Fruit fly (Drosophila melanogaster) whole organism, pupa: Measurements from ENCODE around the gene CG10959.

ENCODE experiments used
- CG12605 ChIP-seq: fragments of 200-800 bp; sonication (Bioruptor generic); IDR thresholded peaks from 2 replicates; pipeline ENCODE4 v1.3.6; 2022; ENCODE audit warnings: missing biosample characterization, missing genetic modification characterization
- CG13204 ChIP-seq: fragments of 200-800 bp; sonication (Bioruptor generic); optimal IDR thresholded peaks from 2 replicates; lab custom pipeline; 2018; ENCODE audit warnings: missing biosample characterization, mild to moderate bottlenecking, missing genetic modification characterization, moderate library complexity
- CG14655 ChIP-seq: fragments of 200-800 bp; sonication (Bioruptor generic); optimal IDR thresholded peaks from 3 replicates; lab custom pipeline; 2017; ENCODE audit warnings: mild to moderate bottlenecking, missing biosample characterization, missing genetic modification reagents, missing genetic modification characterization
- CG15710 ChIP-seq: fragments of 200-800 bp; sonication (Bioruptor generic); optimal IDR thresholded peaks from 2 replicates; lab custom pipeline; 2018; ENCODE audit warnings: missing biosample characterization, mild to moderate bottlenecking, missing genetic modification characterization, moderate library complexity
- CG8301 ChIP-seq: fragments of 200-800 bp; sonication (Bioruptor generic); optimal IDR thresholded peaks from 2 replicates; lab custom pipeline; 2018; ENCODE audit warnings: missing biosample characterization, mild to moderate bottlenecking, missing genetic modification characterization
- CG9948 ChIP-seq: fragments of 200-800 bp; sonication (Bioruptor generic); optimal IDR thresholded peaks from 2 replicates; lab custom pipeline; 2018; ENCODE audit warnings: missing biosample characterization, mild to moderate bottlenecking, missing genetic modification characterization, moderate library complexity
- D1 ChIP-seq: fragments of 200-800 bp; sonication (Bioruptor generic); optimal IDR thresholded peaks from 2 replicates; lab custom pipeline; 2018; ENCODE audit warnings: missing biosample characterization, mild to moderate bottlenecking, missing genetic modification characterization, moderate library complexity
- EcR ChIP-seq: fragments of 200-800 bp; sonication (Bioruptor generic); optimal IDR thresholded peaks from 3 replicates; lab custom pipeline; 2019; ENCODE audit warnings: missing biosample characterization, missing genetic modification characterization, mild to moderate bottlenecking, moderate library complexity, missing genetic modification reagents
- Pif1A ChIP-seq: fragments of 200-800 bp; sonication (Bioruptor generic); optimal IDR thresholded peaks from 3 replicates; lab custom pipeline; 2016; ENCODE audit warnings: missing biosample characterization, missing genetic modification characterization
- Pif1B ChIP-seq: fragments of 200-800 bp; sonication (Bioruptor generic); optimal IDR thresholded peaks from 3 replicates; lab custom pipeline; 2016; ENCODE audit warnings: missing biosample characterization, missing genetic modification characterization

- TF ChIP-seq CG13204 (no peak), EcR (GFP tag; lab: Kevin White, UChicago) (no peak), CG9948 (tag; lab: Kevin White, UChicago) (no peak), CG8301 (tag; lab: Kevin White, UChicago) (no peak), CG14655 (GFP tag; lab: Kevin White, UChicago) (no peak), Pif1B (GFP tag; lab: Kevin White, UChicago) (no peak), Pif1A (GFP tag; lab: Kevin White, UChicago) (no peak), CG12605 (no peak), D1 (tag; lab: Kevin White, UChicago) (no peak), CG15710 (tag; lab: Kevin White, UChicago) (no peak)
These were observed 28.4 kb downstream of the CG10959 start, which contains the start of gene slpr for dm6 chrX:8177030-8177349.
